Worm (Caenorhabditis elegans) whole organism, young adult: ENCODE measurements around the gene nck-1.

Experiments used
- B0035.1 ChIP-seq: sonication (generic microtip); optimal IDR thresholded peaks from 2 replicates; lab custom pipeline; 2016; ENCODE audit warnings: missing genetic modification characterization, mild to moderate bottlenecking, missing compliant biosample characterization, missing genotype, missing genetic modification reagents
- B0336.3 ChIP-seq: fragments of 200-800 bp; sonication (Bioruptor generic); IDR thresholded peaks from 2 replicates; pipeline ENCODE4 v1.3.6; 2022; ENCODE audit warnings: missing genetic modification characterization, missing compliant biosample characterization
- C06A6.2 ChIP-seq: fragments of 200-800 bp; sonication (Bioruptor generic); conservative IDR thresholded peaks from 2 replicates; pipeline ENCODE4 v1.3.6; 2022; ENCODE audit warnings: missing genetic modification characterization, missing compliant biosample characterization
- F22D6.2 ChIP-seq: sonication (generic microtip); optimal IDR thresholded peaks from 2 replicates; lab custom pipeline; 2016; ENCODE audit warnings: mild to moderate bottlenecking, missing genetic modification characterization, missing compliant biosample characterization
- F23B12.7 ChIP-seq: sonication (generic microtip); optimal IDR thresholded peaks from 2 replicates; lab custom pipeline; 2017; ENCODE audit warnings: missing genetic modification characterization, mild to moderate bottlenecking, missing compliant biosample characterization, antibody characterized with exemption, moderate library complexity; ENCODE audit not compliant: insufficient read depth
- F57A8.1 ChIP-seq: fragments of 200-800 bp; sonication (Bioruptor generic); optimal IDR thresholded peaks from 2 replicates; lab custom pipeline; 2018; ENCODE audit warnings: mild to moderate bottlenecking, missing genetic modification characterization, moderate library complexity, missing compliant biosample characterization
- K12H6.12 ChIP-seq: fragments of 200-800 bp; sonication (Bioruptor generic); optimal IDR thresholded peaks from 2 replicates; lab custom pipeline; 2018; ENCODE audit warnings: mild to moderate bottlenecking, missing genetic modification characterization, missing compliant biosample characterization
- T26A5.8 ChIP-seq: sonication (generic microtip); optimal IDR thresholded peaks from 2 replicates; lab custom pipeline; 2016; ENCODE audit warnings: missing genetic modification characterization, missing compliant biosample characterization
- Y53F4B.3 ChIP-seq: fragments of 200-800 bp; sonication (Bioruptor generic); IDR thresholded peaks from 2 replicates; pipeline ENCODE4 v1.3.6; 2022; ENCODE audit warnings: missing genetic modification reagents, missing genetic modification characterization, missing compliant biosample characterization
- Y53G8AR.9 ChIP-seq: fragments of 200-800 bp; sonication (Bioruptor generic); conservative IDR thresholded peaks from 2 replicates; pipeline ENCODE4 v1.3.6; 2022; ENCODE audit warnings: missing genetic modification reagents, missing genetic modification characterization, missing compliant biosample characterization
- Y56A3A.18 ChIP-seq: fragments of 200-800 bp; sonication (Bioruptor generic); IDR thresholded peaks from 2 replicates; pipeline ENCODE4 v1.3.6; 2022; ENCODE audit warnings: missing genetic modification reagents, missing genetic modification characterization, missing compliant biosample characterization
- Y95B8A.8 ChIP-seq: fragments of 200-800 bp; sonication (Bioruptor generic); IDR thresholded peaks from 2 replicates; pipeline ENCODE4 v1.3.6; 2022; ENCODE audit warnings: missing genetic modification reagents, missing genetic modification characterization, missing compliant biosample characterization
- ZK185.1 ChIP-seq: sonication (generic microtip); optimal IDR thresholded peaks from 2 replicates; lab custom pipeline; 2016; ENCODE audit warnings: mild to moderate bottlenecking, missing genetic modification characterization, missing compliant biosample characterization; ENCODE audit not compliant: poor library complexity, severe bottlenecking
- atf-7 ChIP-seq: sonication (generic microtip); optimal IDR thresholded peaks from 2 replicates; lab custom pipeline; 2017; ENCODE audit warnings: mild to moderate bottlenecking, missing genetic modification characterization, missing compliant biosample characterization
- attf-3 ChIP-seq: fragments of 200-800 bp; sonication (Bioruptor generic); conservative IDR thresholded peaks from 2 replicates; pipeline ENCODE4 v1.3.6; 2022; ENCODE audit warnings: missing genetic modification reagents, missing genetic modification characterization, missing compliant biosample characterization
- attf-5 ChIP-seq: fragments of 200-800 bp; sonication (Bioruptor generic); optimal IDR thresholded peaks from 2 replicates; lab custom pipeline; 2018; ENCODE audit warnings: mild to moderate bottlenecking, missing genetic modification characterization, missing compliant biosample characterization
- attf-6 ChIP-seq: fragments of 200-800 bp; sonication (Bioruptor generic); IDR thresholded peaks from 2 replicates; pipeline ENCODE4 v1.3.6; 2022; ENCODE audit warnings: missing genetic modification reagents, missing genetic modification characterization, missing compliant biosample characterization
- bed-2 ChIP-seq: fragments of 200-800 bp; sonication (Bioruptor generic); IDR thresholded peaks from 2 replicates; pipeline ENCODE4 v1.3.6; 2022; ENCODE audit warnings: missing genetic modification reagents, missing genetic modification characterization, missing compliant biosample characterization
- ccch-3 ChIP-seq: fragments of 200-800 bp; sonication (Bioruptor generic); optimal IDR thresholded peaks from 2 replicates; lab custom pipeline; 2018; ENCODE audit warnings: mild to moderate bottlenecking, missing genetic modification characterization, missing compliant biosample characterization
- cebp-1 ChIP-seq, 2 experiments: fragments of 200-800 bp in 1 of 2; sonication (Bioruptor generic) in 1 of 2; sonication (generic microtip) in 1 of 2; IDR thresholded peaks in 1 of 2; optimal IDR thresholded peaks in 1 of 2; 2 replicates each; pipeline versions ENCODE4 v1.3.6 to Lab custom; 2017 to 2022; ENCODE audit warnings: missing compliant biosample characterization in 2 of 2, missing genetic modification characterization in 2 of 2, mild to moderate bottlenecking in 1 of 2, missing genetic modification reagents in 1 of 2, moderate library complexity in 1 of 2
- ceh-27 ChIP-seq: fragments of 200-800 bp; sonication (Bioruptor generic); optimal IDR thresholded peaks from 2 replicates; lab custom pipeline; 2018; ENCODE audit warnings: mild to moderate bottlenecking, missing genetic modification characterization, moderate library complexity, missing compliant biosample characterization
- ceh-58 ChIP-seq: fragments of 200-800 bp; sonication (Bioruptor generic); IDR thresholded peaks from 2 replicates; pipeline ENCODE4 v1.3.6; 2022; ENCODE audit warnings: missing genetic modification characterization, missing compliant biosample characterization
- die-1 ChIP-seq: sonication (generic microtip); optimal IDR thresholded peaks from 2 replicates; lab custom pipeline; 2016; ENCODE audit warnings: missing genotype, mild to moderate bottlenecking, missing genetic modification characterization, missing compliant biosample characterization
- dpff-1 ChIP-seq: sonication (generic microtip); optimal IDR thresholded peaks from 2 replicates; lab custom pipeline; 2017; ENCODE audit warnings: mild to moderate bottlenecking, missing genetic modification characterization, missing compliant biosample characterization
- ets-4 ChIP-seq: fragments of 200-800 bp; sonication (Bioruptor generic); optimal IDR thresholded peaks from 2 replicates; lab custom pipeline; 2018; ENCODE audit warnings: mild to moderate bottlenecking, missing genetic modification characterization, missing compliant biosample characterization
- fkh-3 ChIP-seq: sonication (generic microtip); optimal IDR thresholded peaks from 2 replicates; lab custom pipeline; 2016; ENCODE audit warnings: mild to moderate bottlenecking, missing genetic modification characterization, missing compliant biosample characterization
- gei-17 ChIP-seq: fragments of 200-800 bp; sonication (Bioruptor generic); optimal IDR thresholded peaks from 2 replicates; lab custom pipeline; 2018; ENCODE audit warnings: mild to moderate bottlenecking, missing genetic modification characterization, missing compliant biosample characterization
- him-1 ChIP-seq: sonication (generic microtip); optimal IDR thresholded peaks from 2 replicates; lab custom pipeline; 2016; ENCODE audit warnings: missing genotype, missing genetic modification reagents, missing genetic modification characterization, missing compliant biosample characterization
- hmg-20 ChIP-seq: fragments of 200-800 bp; sonication (Bioruptor generic); IDR thresholded peaks from 2 replicates; pipeline ENCODE4 v1.3.6; 2022; ENCODE audit warnings: missing genetic modification reagents, missing genetic modification characterization, missing compliant biosample characterization
- lin-40 ChIP-seq: sonication (generic microtip); optimal IDR thresholded peaks from 2 replicates; lab custom pipeline; 2016; ENCODE audit warnings: missing genetic modification characterization, mild to moderate bottlenecking, missing compliant biosample characterization, missing genotype, missing genetic modification reagents
- lsy-27 ChIP-seq: sonication (generic microtip); optimal IDR thresholded peaks from 2 replicates; lab custom pipeline; 2017; ENCODE audit warnings: missing genetic modification characterization, mild to moderate bottlenecking, missing compliant biosample characterization, antibody characterized with exemption, missing genotype, borderline replicate concordance; ENCODE audit not compliant: insufficient read depth
- madf-10 ChIP-seq: sonication (generic microtip); optimal IDR thresholded peaks from 2 replicates; lab custom pipeline; 2016; ENCODE audit warnings: mild to moderate bottlenecking, missing genetic modification characterization, missing compliant biosample characterization
- madf-8 ChIP-seq: fragments of 200-800 bp; sonication (Bioruptor generic); conservative IDR thresholded peaks from 2 replicates; pipeline ENCODE4 v1.3.6; 2022; ENCODE audit warnings: missing genetic modification reagents, missing genetic modification characterization, missing compliant biosample characterization
- nfyb-1 ChIP-seq: fragments of 200-800 bp; sonication (Bioruptor generic); IDR thresholded peaks from 2 replicates; pipeline ENCODE4 v1.3.6; 2022; ENCODE audit warnings: missing genetic modification reagents, missing genetic modification characterization, missing compliant biosample characterization
- nhr-27 ChIP-seq: fragments of 200-800 bp; sonication (Bioruptor generic); optimal IDR thresholded peaks from 2 replicates; lab custom pipeline; 2018; ENCODE audit warnings: mild to moderate bottlenecking, missing genetic modification characterization, moderate library complexity, missing compliant biosample characterization
- nhr-90 ChIP-seq: sonication (generic microtip); optimal IDR thresholded peaks from 2 replicates; lab custom pipeline; 2016; ENCODE audit warnings: missing genotype, mild to moderate bottlenecking, missing genetic modification characterization, missing compliant biosample characterization
- pbrm-1 ChIP-seq: fragments of 200-800 bp; sonication (Bioruptor generic); IDR thresholded peaks from 2 replicates; pipeline ENCODE4 v1.3.6; 2022; ENCODE audit warnings: missing genetic modification reagents, missing genetic modification characterization, missing compliant biosample characterization
- pha-4 ChIP-seq: fragments of 150-350 bp; sonication (generic microtip); optimal IDR thresholded peaks from 2 replicates; lab custom pipeline; 2014; ENCODE audit warnings: missing biosample characterization, missing genetic modification reagents, missing genetic modification characterization
- rpc-1 ChIP-seq, 2 experiments: fragments of 150-350 bp in 1 of 2; sonication (generic microtip) in 1 of 2; optimal IDR thresholded peaks; 2 replicates each; lab custom pipeline; 2014 to 2018; ENCODE audit warnings: missing biosample characterization in 1 of 2, missing genetic modification characterization in 1 of 2, missing genetic modification reagents in 1 of 2, missing genotype in 1 of 2
- sdz-38 ChIP-seq: sonication (generic microtip); optimal IDR thresholded peaks from 2 replicates; lab custom pipeline; 2016; ENCODE audit warnings: missing genotype, missing genetic modification characterization, missing compliant biosample characterization
- sea-2 ChIP-seq: fragments of 200-800 bp; sonication (Bioruptor generic); IDR thresholded peaks from 2 replicates; pipeline ENCODE4 v1.3.6; 2022; ENCODE audit warnings: missing genetic modification characterization, missing compliant biosample characterization
- snpc-3.4 ChIP-seq: sonication (generic microtip); optimal IDR thresholded peaks from 2 replicates; lab custom pipeline; 2017; ENCODE audit warnings: missing genetic modification characterization, mild to moderate bottlenecking, missing compliant biosample characterization, antibody characterized with exemption, moderate library complexity, missing genotype, missing genetic modification reagents
- somi-1 ChIP-seq: fragments of 200-800 bp; sonication (Bioruptor generic); optimal IDR thresholded peaks from 2 replicates; lab custom pipeline; 2018; ENCODE audit warnings: mild to moderate bottlenecking, missing genetic modification characterization, missing compliant biosample characterization
- tbx-9 ChIP-seq: sonication (generic microtip); optimal IDR thresholded peaks from 2 replicates; lab custom pipeline; 2016; ENCODE audit warnings: borderline replicate concordance, missing genetic modification characterization, inconsistent platforms, missing compliant biosample characterization
- tlf-1 ChIP-seq: fragments of 200-800 bp; sonication (Bioruptor generic); optimal IDR thresholded peaks from 2 replicates; lab custom pipeline; 2018; ENCODE audit warnings: mild to moderate bottlenecking, missing genetic modification characterization, missing compliant biosample characterization
- ztf-18 ChIP-seq: sonication (generic microtip); optimal IDR thresholded peaks from 2 replicates; lab custom pipeline; 2016; ENCODE audit warnings: missing genotype, mild to moderate bottlenecking, missing genetic modification characterization, missing compliant biosample characterization
- ztf-26 ChIP-seq: sonication (generic microtip); optimal IDR thresholded peaks from 2 replicates; lab custom pipeline; 2017; ENCODE audit warnings: missing genetic modification characterization, missing compliant biosample characterization

Gene nck-1

DNA sequence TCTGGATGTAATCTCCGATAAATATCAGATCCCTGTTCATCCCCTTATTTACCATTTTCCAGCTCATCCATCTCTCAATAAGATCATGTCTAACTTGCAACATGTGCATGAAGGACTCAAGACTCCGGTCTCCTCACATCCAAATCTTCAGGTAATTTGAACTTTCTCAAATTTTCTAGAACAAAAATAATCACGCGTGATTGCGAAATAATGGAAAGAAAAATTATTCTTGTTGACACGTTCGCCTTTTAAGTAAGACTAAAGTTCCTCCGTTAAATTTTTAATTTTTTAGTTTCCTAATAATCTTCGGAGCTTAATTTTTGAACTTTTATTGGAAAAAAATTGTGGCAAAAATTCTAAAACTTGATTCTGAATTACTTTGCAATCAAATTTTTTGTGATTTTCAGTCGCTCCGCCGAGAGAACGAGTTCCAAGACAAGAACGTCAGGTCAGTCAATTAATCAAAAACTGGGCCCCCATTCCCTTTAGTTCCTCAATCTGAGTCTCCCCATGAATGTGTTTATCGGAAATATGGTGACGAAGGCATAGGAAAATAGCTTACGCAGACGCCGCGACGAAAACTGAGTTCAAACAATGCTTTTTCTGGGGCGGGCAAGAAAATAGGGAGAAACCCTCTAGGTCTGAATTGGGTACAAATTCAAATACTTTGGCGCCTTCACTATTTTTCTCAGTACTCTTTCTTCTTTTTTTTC, 15.6 kb downstream of the nck-1 start (continued):
- no peak for TF ChIP-seq attf-3 (GFP tag; lab: Robert Waterston, UW)
- no peak for TF ChIP-seq B0336.3 (GFP tag; lab: Robert Waterston, UW)
- TF ChIP-seq die-1, result no peak
- TF ChIP-seq cebp-1 (GFP tag; IDR thresholded peaks at IDR 0.05; lab: Robert Waterston, UW), result peak; percentile 88
- peak; percentile 96 for TF ChIP-seq cebp-1 (tag; optimal IDR thresholded peaks at IDR 0.05; lab: Kevin White, UChicago)
- TF ChIP-seq T26A5.8, result no peak
- TF ChIP-seq lsy-27, result no peak
- no peak for TF ChIP-seq hmg-20 (GFP tag; lab: Robert Waterston, UW)
- TF ChIP-seq madf-8 (GFP tag; lab: Robert Waterston, UW), result no peak
- no peak for TF ChIP-seq him-1 (tag; lab: Kevin White, UChicago)
- TF ChIP-seq atf-7 (tag; lab: Kevin White, UChicago), result no peak
- no peak for TF ChIP-seq attf-6
- no peak for TF ChIP-seq ets-4 (GFP tag; lab: Kevin White, UChicago)
- TF ChIP-seq nhr-90, result no peak
- no peak for TF ChIP-seq ztf-18 (tag; lab: Kevin White, UChicago)
- TF ChIP-seq B0035.1 (tag; lab: Kevin White, UChicago), result no peak
- TF ChIP-seq ccch-3 (GFP tag; lab: Kevin White, UChicago), result no peak
- TF ChIP-seq Y53G8AR.9, result no peak
- TF ChIP-seq sdz-38, result no peak
- TF ChIP-seq fkh-3, result no peak
- TF ChIP-seq nhr-27 (tag; lab: Kevin White, UChicago), result no peak
- TF ChIP-seq sea-2 (GFP tag; lab: Robert Waterston, UW), result no peak
- peak; percentile 69 for TF ChIP-seq K12H6.12 (tag; lab: Kevin White, UChicago)
- TF ChIP-seq somi-1 (GFP tag; lab: Kevin White, UChicago), result no peak
- TF ChIP-seq ceh-58 (GFP tag; lab: Robert Waterston, UW), result no peak
- no peak for TF ChIP-seq rpc-1 (optimal IDR thresholded peaks at IDR 0.05; lab: Kevin White, UChicago)
- no peak for TF ChIP-seq rpc-1 (tag; optimal IDR thresholded peaks at IDR 0.05; lab: Kevin White, UChicago)
- peak; percentile 22; the same call in 1 of the 2 replicates for TF ChIP-seq nfyb-1 (GFP tag; lab: Robert Waterston, UW)
- TF ChIP-seq ceh-27 (GFP tag; lab: Kevin White, UChicago), result peak; percentile 3
- TF ChIP-seq Y53F4B.3 (GFP tag; lab: Robert Waterston, UW), result no peak
- TF ChIP-seq gei-17, result no peak
- TF ChIP-seq madf-10 (tag; lab: Kevin White, UChicago), result no peak
- TF ChIP-seq tbx-9 (tag; lab: Kevin White, UChicago), result no peak
- no peak for TF ChIP-seq dpff-1 (tag; lab: Kevin White, UChicago)
- no peak for TF ChIP-seq tlf-1 (GFP tag; lab: Kevin White, UChicago)
- peak; percentile 16; the same call in 1 of the 2 replicates for TF ChIP-seq C06A6.2 (GFP tag; lab: Robert Waterston, UW)
- TF ChIP-seq pbrm-1, result no peak
- no peak for TF ChIP-seq ztf-26
- no peak for TF ChIP-seq F57A8.1
- no peak for TF ChIP-seq bed-2 (GFP tag; lab: Robert Waterston, UW)
- TF ChIP-seq Y56A3A.18, result no peak
- no peak for TF ChIP-seq pha-4 (tag; lab: Kevin White, UChicago)
- TF ChIP-seq attf-5 (GFP tag; lab: Kevin White, UChicago), result no peak
- TF ChIP-seq Y95B8A.8 (GFP tag; lab: Robert Waterston, UW), result no peak
- TF ChIP-seq F23B12.7, result no peak
- TF ChIP-seq lin-40 (tag; lab: Kevin White, UChicago), result no peak
- no peak for TF ChIP-seq F22D6.2
- TF ChIP-seq snpc-3.4 (tag; lab: Kevin White, UChicago), result no peak
- TF ChIP-seq ZK185.1 (tag; lab: Kevin White, UChicago), result no peak
